Worm (Caenorhabditis elegans) whole organism, L2 larva: ENCODE data around the gene vab-1.

Source experiments
- ZK546.5 ChIP-seq: sonication (generic microtip); optimal IDR thresholded peaks from 2 replicates; lab custom pipeline; 2017; ENCODE audit warnings: missing biosample characterization, missing genetic modification characterization
- aly-2 ChIP-seq: fragments of 150-350 bp; optimal IDR thresholded peaks from 2 replicates; lab custom pipeline; 2014; ENCODE audit warnings: missing biosample characterization, missing genetic modification characterization
- ama-1 ChIP-seq: fragments of 150-350 bp; optimal IDR thresholded peaks from 2 replicates; lab custom pipeline; 2018; ENCODE audit warnings: inconsistent platforms
- ceh-16 ChIP-seq: fragments of 150-350 bp; optimal IDR thresholded peaks from 2 replicates; lab custom pipeline; 2014; ENCODE audit warnings: missing biosample characterization, missing genetic modification characterization
- dmd-4 ChIP-seq: sonication (generic microtip); optimal IDR thresholded peaks from 2 replicates; lab custom pipeline; 2017; ENCODE audit warnings: missing biosample characterization, missing genetic modification characterization
- elt-1 ChIP-seq: fragments of 150-350 bp; optimal IDR thresholded peaks from 2 replicates; lab custom pipeline; 2014; ENCODE audit warnings: missing biosample characterization, missing genetic modification characterization
- fos-1 ChIP-seq: fragments of 150-350 bp; optimal IDR thresholded peaks from 2 replicates; lab custom pipeline; 2014; ENCODE audit warnings: missing biosample characterization, missing genetic modification characterization
- mab-5 ChIP-seq: fragments of 150-350 bp; optimal IDR thresholded peaks from 2 replicates; lab custom pipeline; 2014; ENCODE audit warnings: missing biosample characterization, missing genetic modification characterization
- nhr-11 ChIP-seq: fragments of 150-350 bp; optimal IDR thresholded peaks from 2 replicates; lab custom pipeline; 2014; ENCODE audit warnings: missing biosample characterization, missing genetic modification characterization
- nhr-129 ChIP-seq: fragments of 150-350 bp; optimal IDR thresholded peaks from 2 replicates; lab custom pipeline; 2014; ENCODE audit warnings: missing biosample characterization, missing genetic modification characterization
- nhr-6 ChIP-seq: fragments of 150-350 bp; optimal IDR thresholded peaks from 2 replicates; lab custom pipeline; 2014; ENCODE audit warnings: missing biosample characterization, missing genetic modification characterization
- peb-1 ChIP-seq: fragments of 150-350 bp; optimal IDR thresholded peaks from 2 replicates; lab custom pipeline; 2014; ENCODE audit warnings: missing biosample characterization, missing genetic modification characterization
- unc-39 ChIP-seq: fragments of 150-350 bp; optimal IDR thresholded peaks from 2 replicates; lab custom pipeline; 2014; ENCODE audit warnings: missing biosample characterization, missing genetic modification characterization
- unc-62 ChIP-seq: fragments of 150-350 bp; optimal IDR thresholded peaks from 2 replicates; lab custom pipeline; 2014; ENCODE audit warnings: missing biosample characterization, missing genetic modification reagents, missing genetic modification characterization

DNA sequence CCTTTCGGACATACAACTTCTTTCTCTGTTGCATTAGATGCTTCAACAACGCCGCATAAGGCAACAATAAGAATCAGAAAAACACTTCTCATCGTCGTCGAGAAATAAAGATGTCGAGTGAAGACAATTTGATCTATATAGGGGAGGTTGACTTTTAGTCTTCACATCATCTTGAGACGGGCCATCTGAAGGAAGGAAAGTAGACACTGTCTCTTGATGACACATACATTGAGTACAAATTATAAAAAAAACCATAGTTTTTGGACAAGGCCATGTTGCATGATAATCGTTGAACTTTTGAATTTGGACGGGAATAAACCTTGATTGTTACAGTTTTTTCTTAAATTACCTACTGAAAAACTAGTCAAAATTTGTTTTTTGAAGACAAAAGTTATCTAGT is 49.9 kb downstream of the vab-1 start, which contains the start of gene clec-139:
- no peak for TF ChIP-seq ama-1
- no peak for TF ChIP-seq peb-1 (tag; lab: Kevin White, UChicago)
- TF ChIP-seq ceh-16 (tag; lab: Kevin White, UChicago), result no peak
- no peak for TF ChIP-seq mab-5
- TF ChIP-seq fos-1 (tag; lab: Kevin White, UChicago), result no peak
- no peak for TF ChIP-seq aly-2 (tag; lab: Kevin White, UChicago)
- no peak for TF ChIP-seq nhr-11 (tag; lab: Kevin White, UChicago)
- no peak for TF ChIP-seq unc-39 (tag; lab: Kevin White, UChicago)
- no peak for TF ChIP-seq nhr-129 (tag; lab: Kevin White, UChicago)
- TF ChIP-seq ZK546.5 (tag; lab: Kevin White, UChicago), result no peak
- no peak for TF ChIP-seq unc-62 (GFP tag; lab: Kevin White, UChicago)
- no peak for TF ChIP-seq elt-1 (tag; lab: Kevin White, UChicago)
- no peak for TF ChIP-seq nhr-6 (tag; lab: Kevin White, UChicago)
- no peak for TF ChIP-seq dmd-4
